Fruit fly (Drosophila melanogaster): ENCODE data around the gene knk.

Gene knk

DNA sequence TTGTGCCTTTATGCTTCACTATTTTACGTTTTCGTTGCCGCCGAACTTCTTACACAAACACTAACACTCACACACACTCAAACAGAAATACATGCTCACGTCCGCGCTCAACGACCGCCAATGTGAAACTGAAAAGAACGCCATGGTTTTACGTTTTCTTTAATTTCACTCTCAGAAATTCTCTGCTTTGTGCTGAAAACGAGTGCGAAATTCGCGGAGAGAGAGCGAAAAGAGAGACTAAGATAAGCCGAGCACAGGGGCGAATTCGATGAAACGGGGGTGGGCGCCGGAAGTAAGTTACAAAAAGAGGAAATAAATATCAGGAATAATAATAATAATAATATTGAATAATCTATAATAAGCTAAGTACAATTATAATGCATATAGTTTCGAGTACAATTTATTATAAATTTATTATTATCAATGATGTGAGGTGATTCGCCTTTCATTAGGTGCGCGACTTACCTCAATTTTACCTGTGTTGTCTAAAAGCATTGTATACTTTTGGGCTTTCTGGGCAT is 45.0 kb upstream of the knk start, which contains the start of gene Best1 (continued):
- TF ChIP-seq az2 (GFP tag; optimal IDR thresholded peaks at IDR 0.05) (peak; percentile 89), CG14014 (GFP tag; IDR thresholded peaks at IDR 0.05) (peak; percentile 91), CG7372 (GFP tag; IDR thresholded peaks at IDR 0.05) (peak; percentile 81), dimm (GFP tag; IDR thresholded peaks at IDR 0.05) (peak; percentile 66), Blimp-1 (GFP tag; optimal IDR thresholded peaks at IDR 0.05) (peak; percentile 95), Ets97D (GFP tag; optimal IDR thresholded peaks at IDR 0.05) (peak; percentile 63), Asciz (GFP tag; optimal IDR thresholded peaks at IDR 0.05) (peak; percentile 87), CG5180 (GFP tag; optimal IDR thresholded peaks at IDR 0.05) (peak; percentile 65), TFAM (GFP tag; optimal IDR thresholded peaks at IDR 0.05) (peak; percentile 23), CG1233 (GFP tag; optimal IDR thresholded peaks at IDR 0.05) (peak; percentile 90), CoRest (tag; optimal IDR thresholded peaks at IDR 0.05) (peak; percentile 94), esg (GFP tag; conservative IDR thresholded peaks at IDR 0.05) (peak; percentile 89), CG10462 (GFP tag; optimal IDR thresholded peaks at IDR 0.05) (peak; percentile 61), Atf-2 (GFP tag; optimal IDR thresholded peaks at IDR 0.05) (no peak), chm (GFP tag; IDR thresholded peaks at IDR 0.05) (peak; percentile 90), jing (GFP tag; optimal IDR thresholded peaks at IDR 0.05) (peak; percentile 73), cato (GFP tag; optimal IDR thresholded peaks at IDR 0.05; ENCODE audit: borderline replicate concordance) (peak; percentile 67), kah (GFP tag; optimal IDR thresholded peaks at IDR 0.05) (peak; percentile 78), ham (GFP tag; IDR thresholded peaks at IDR 0.05) (no peak), CG12391 (tag; optimal IDR thresholded peaks at IDR 0.05) (peak; percentile 96), MTF-1 (GFP tag; optimal IDR thresholded peaks at IDR 0.05; ENCODE audit: borderline replicate concordance) (peak; percentile 86), CG8089 (GFP tag; optimal IDR thresholded peaks at IDR 0.05) (no peak), Neu2 (GFP tag; optimal IDR thresholded peaks at IDR 0.05; ENCODE audit: borderline replicate concordance) (no peak), CG11504 (tag; optimal IDR thresholded peaks at IDR 0.05) (peak; percentile 91), h (optimal IDR thresholded peaks at IDR 0.05) (no peak), CG7928 (GFP tag; optimal IDR thresholded peaks at IDR 0.05) (peak; percentile 32), Drgx (GFP tag; IDR thresholded peaks at IDR 0.05) (peak; percentile 93), CG2712 (tag; optimal IDR thresholded peaks at IDR 0.05) (peak; percentile 95), CG11696 (GFP tag; IDR thresholded peaks at IDR 0.05) (peak; percentile 71), ttk (GFP tag; IDR thresholded peaks at IDR 0.05) (peak; percentile 89), sim (GFP tag; IDR thresholded peaks at IDR 0.05) (peak; percentile 77; the same call in 1 of the 2 replicates), vvl (GFP tag; IDR thresholded peaks at IDR 0.05) (peak; percentile 96), Bdp1 (GFP tag; optimal IDR thresholded peaks at IDR 0.05) (no peak), CG3838 (GFP tag; optimal IDR thresholded peaks at IDR 0.05) (peak; percentile 70), CG17912 (GFP tag; optimal IDR thresholded peaks at IDR 0.05) (peak; percentile 30), CG13894 (tag; optimal IDR thresholded peaks at IDR 0.05) (peak; percentile 93), CG14710 (tag; optimal IDR thresholded peaks at IDR 0.05) (peak; percentile 85), gce (GFP tag; IDR thresholded peaks at IDR 0.05) (no peak), dpn (GFP tag; optimal IDR thresholded peaks at IDR 0.05) (peak; percentile 75 to 89), Sox100B (GFP tag; optimal IDR thresholded peaks at IDR 0.05) (peak; percentile 87), gsb-n (tag; optimal IDR thresholded peaks at IDR 0.05) (peak; percentile 91), pum (GFP tag; optimal IDR thresholded peaks at IDR 0.05) (peak; percentile 59), ftz-f1 (GFP tag; optimal IDR thresholded peaks at IDR 0.05) (peak; percentile 57), Fer2 (tag; optimal IDR thresholded peaks at IDR 0.05) (peak; percentile 87), sqz (GFP tag; optimal IDR thresholded peaks at IDR 0.05) (peak; percentile 70), Dfd (GFP tag; optimal IDR thresholded peaks at IDR 0.05) (no peak), CG6254 (GFP tag; optimal IDR thresholded peaks at IDR 0.05) (peak; percentile 97), CkIIα-i1 (GFP tag; IDR thresholded peaks at IDR 0.05) (peak; percentile 55; the same call in 1 of the 2 replicates), chinmo (GFP tag; IDR thresholded peaks at IDR 0.05; ENCODE audit: partially characterized antibody) (peak; percentile 94), Usf (GFP tag; optimal IDR thresholded peaks at IDR 0.05) (peak; percentile 82)

All from whole organism, embryonic.